Fruit fly (Drosophila melanogaster) whole organism, embryonic: Measurements from ENCODE around the gene Trl.

ENCODE experiments used
- BtbVII ChIP-seq: fragments of 200-800 bp; sonication (Bioruptor generic); optimal IDR thresholded peaks from 3 replicates; lab custom pipeline; 2017; ENCODE audit warnings: missing biosample characterization, mild to moderate bottlenecking, missing genetic modification characterization
- CG10366 ChIP-seq: fragments of 200-800 bp; sonication (Bioruptor generic); IDR thresholded peaks from 2 replicates; pipeline ENCODE4 v1.3.6; 2022; ENCODE audit warnings: missing biosample characterization, missing genetic modification characterization
- CG11695 ChIP-seq: fragments of 200-800 bp; sonication (Bioruptor generic); IDR thresholded peaks from 3 replicates; pipeline ENCODE4 v1.3.6; 2022; ENCODE audit warnings: missing biosample characterization, missing genetic modification characterization
- CG13424 ChIP-seq: fragments of 200-800 bp; sonication (Bioruptor generic); optimal IDR thresholded peaks from 2 replicates; lab custom pipeline; 2019; ENCODE audit warnings: missing biosample characterization, mild to moderate bottlenecking, missing genetic modification characterization, moderate library complexity
- CG13624 ChIP-seq: fragments of 200-800 bp; sonication (Bioruptor generic); optimal IDR thresholded peaks from 2 replicates; lab custom pipeline; 2016; ENCODE audit warnings: missing biosample characterization, missing genetic modification characterization
- CG15514 ChIP-seq: fragments of 200-800 bp; sonication (Bioruptor generic); optimal IDR thresholded peaks from 3 replicates; lab custom pipeline; 2017; ENCODE audit warnings: missing biosample characterization, missing genetic modification characterization, mild to moderate bottlenecking, moderate library complexity, missing genetic modification reagents
- CG16813 ChIP-seq: fragments of 200-800 bp; sonication (Bioruptor generic); IDR thresholded peaks from 3 replicates; pipeline ENCODE4 v1.3.6; 2022; ENCODE audit warnings: missing biosample characterization, missing genetic modification characterization; ENCODE audit not compliant: partially characterized antibody
- CG17186 ChIP-seq: fragments of 200-800 bp; sonication (Bioruptor generic); optimal IDR thresholded peaks from 3 replicates; lab custom pipeline; 2017; ENCODE audit warnings: missing biosample characterization, missing genetic modification reagents, missing genetic modification characterization
- CG18262 ChIP-seq: fragments of 200-800 bp; optimal IDR thresholded peaks from 3 replicates; lab custom pipeline; 2019; ENCODE audit warnings: missing biosample characterization, mild to moderate bottlenecking, missing genetic modification characterization, moderate library complexity
- CG1832 ChIP-seq: fragments of 200-800 bp; sonication (Bioruptor generic); optimal IDR thresholded peaks from 2 replicates; lab custom pipeline; 2017; ENCODE audit warnings: missing biosample characterization, mild to moderate bottlenecking, missing genetic modification characterization, inconsistent platforms
- CG3838 ChIP-seq: fragments of 200-800 bp; sonication (Bioruptor generic); optimal IDR thresholded peaks from 3 replicates; lab custom pipeline; 2016; ENCODE audit warnings: missing biosample characterization, missing genetic modification characterization
- CG4282 ChIP-seq: fragments of 200-800 bp; sonication (Bioruptor generic); optimal IDR thresholded peaks from 2 replicates; lab custom pipeline; 2016; ENCODE audit warnings: missing biosample characterization, missing genetic modification characterization
- CG4404 ChIP-seq: fragments of 200-800 bp; sonication (Bioruptor generic); IDR thresholded peaks from 2 replicates; pipeline ENCODE4 v1.3.6; 2022; ENCODE audit warnings: missing biosample characterization, missing genetic modification characterization
- CG4424 ChIP-seq: fragments of 200-800 bp; sonication (Bioruptor generic); optimal IDR thresholded peaks from 3 replicates; lab custom pipeline; 2016; ENCODE audit warnings: missing biosample characterization, missing genetic modification characterization
- CG4730 ChIP-seq: fragments of 200-800 bp; sonication (Bioruptor generic); IDR thresholded peaks from 2 replicates; pipeline ENCODE4 v1.3.6; 2022; ENCODE audit warnings: missing biosample characterization, missing genetic modification characterization
- CG5953 ChIP-seq: fragments of 200-800 bp; sonication (Bioruptor generic); IDR thresholded peaks from 2 replicates; pipeline ENCODE4 v1.3.6; 2022; ENCODE audit warnings: missing biosample characterization, missing genetic modification characterization
- CG8089 ChIP-seq: fragments of 200-800 bp; sonication (Bioruptor generic); optimal IDR thresholded peaks from 3 replicates; lab custom pipeline; 2016; ENCODE audit warnings: missing biosample characterization, missing genetic modification characterization
- CG8359 ChIP-seq: fragments of 200-800 bp; sonication (Bioruptor generic); optimal IDR thresholded peaks from 2 replicates; lab custom pipeline; 2017; ENCODE audit warnings: missing biosample characterization, mild to moderate bottlenecking, missing genetic modification characterization, borderline replicate concordance
- CoRest ChIP-seq: fragments of 200-800 bp; sonication (Bioruptor generic); optimal IDR thresholded peaks from 3 replicates; lab custom pipeline; 2018; ENCODE audit warnings: missing biosample characterization, mild to moderate bottlenecking, missing genetic modification characterization, moderate library complexity
- D ChIP-seq, 2 experiments: fragments of 200-800 bp in 1 of 2; fragments of >200 bp in 1 of 2; sonication (Bioruptor generic) in 1 of 2; optimal IDR thresholded peaks; 2 replicates in 1 of 2; 3 replicates in 1 of 2; lab custom pipeline; 2017; ENCODE audit warnings: mild to moderate bottlenecking in 1 of 2, missing biosample characterization in 1 of 2, missing genetic modification characterization in 1 of 2, missing genetic modification reagents in 1 of 2
- Deaf1 ChIP-seq: fragments of 200-800 bp; optimal IDR thresholded peaks from 3 replicates; lab custom pipeline; 2019; ENCODE audit warnings: missing biosample characterization, mild to moderate bottlenecking, missing genetic modification characterization, moderate library complexity
- Fer3 ChIP-seq: fragments of 200-800 bp; sonication (Bioruptor generic); optimal IDR thresholded peaks from 2 replicates; lab custom pipeline; 2018; ENCODE audit warnings: missing biosample characterization, mild to moderate bottlenecking, missing genetic modification characterization, moderate library complexity
- H15 ChIP-seq: fragments of 200-800 bp; sonication (Bioruptor generic); IDR thresholded peaks from 3 replicates; pipeline ENCODE4 v1.3.6; 2022; ENCODE audit warnings: missing biosample characterization, missing genetic modification characterization
- Hey ChIP-seq: fragments of 200-800 bp; sonication (Bioruptor generic); optimal IDR thresholded peaks from 3 replicates; lab custom pipeline; 2018; ENCODE audit warnings: missing biosample characterization, mild to moderate bottlenecking, missing genetic modification characterization
- Hr3 ChIP-seq: fragments of 200-800 bp; sonication (Bioruptor generic); optimal IDR thresholded peaks from 3 replicates; lab custom pipeline; 2016; ENCODE audit warnings: missing biosample characterization, missing genetic modification characterization
- Max ChIP-seq: fragments of 200-800 bp; sonication (Bioruptor generic); optimal IDR thresholded peaks from 2 replicates; lab custom pipeline; 2016; ENCODE audit warnings: missing biosample characterization, mild to moderate bottlenecking, missing genetic modification characterization
- Nf-YB ChIP-seq: fragments of 200-800 bp; sonication (Bioruptor generic); optimal IDR thresholded peaks from 3 replicates; lab custom pipeline; 2019; ENCODE audit warnings: missing biosample characterization, mild to moderate bottlenecking, missing genetic modification characterization, moderate library complexity
- NfI ChIP-seq: fragments of 200-800 bp; sonication (Bioruptor generic); optimal IDR thresholded peaks from 3 replicates; lab custom pipeline; 2018; ENCODE audit warnings: missing biosample characterization, mild to moderate bottlenecking, missing genetic modification characterization, moderate library complexity
- Sox100B ChIP-seq: fragments of 200-800 bp; sonication (Bioruptor generic); optimal IDR thresholded peaks from 3 replicates; lab custom pipeline; 2018; ENCODE audit warnings: missing biosample characterization, mild to moderate bottlenecking, missing genetic modification characterization
- Tbp ChIP-seq: fragments of >200 bp; optimal IDR thresholded peaks from 2 replicates; lab custom pipeline; 2018; ENCODE audit warnings: missing biosample characterization, missing genetic modification characterization
- Trl ChIP-seq, 3 experiments: fragments of >200 bp in 2 of 3; fragments of 200-800 bp in 1 of 3; sonication (Bioruptor generic) in 1 of 3; optimal IDR thresholded peaks; 2 replicates in 1 of 3; 3 replicates in 2 of 3; lab custom pipeline; 2016 to 2017; ENCODE audit warnings: missing biosample characterization in 1 of 3, missing genetic modification characterization in 1 of 3
- YL-1 ChIP-seq: fragments of 200-800 bp; sonication (Bioruptor generic); optimal IDR thresholded peaks from 3 replicates; lab custom pipeline; 2017; ENCODE audit warnings: missing biosample characterization, mild to moderate bottlenecking, missing genetic modification characterization
- ase ChIP-seq: fragments of 200-800 bp; sonication (Bioruptor generic); IDR thresholded peaks from 3 replicates; pipeline ENCODE4 v1.3.6; 2022; ENCODE audit warnings: missing biosample characterization, missing genetic modification characterization
- btn ChIP-seq: fragments of 200-800 bp; sonication (Bioruptor generic); optimal IDR thresholded peaks from 2 replicates; lab custom pipeline; 2016; ENCODE audit warnings: missing biosample characterization, missing genetic modification characterization
- chn ChIP-seq: fragments of 200-800 bp; sonication (Bioruptor generic); optimal IDR thresholded peaks from 2 replicates; lab custom pipeline; 2016; ENCODE audit warnings: missing biosample characterization, missing genetic modification characterization
- exex ChIP-seq: fragments of 200-800 bp; sonication (Bioruptor generic); optimal IDR thresholded peaks from 4 replicates; lab custom pipeline; 2018; ENCODE audit warnings: missing biosample characterization, mild to moderate bottlenecking, missing genetic modification characterization, moderate library complexity
- fd64A ChIP-seq: fragments of 200-800 bp; sonication (Bioruptor generic); optimal IDR thresholded peaks from 3 replicates; lab custom pipeline; 2018; ENCODE audit warnings: missing biosample characterization, mild to moderate bottlenecking, missing genetic modification characterization
- ham ChIP-seq: fragments of 200-800 bp; sonication (Bioruptor generic); IDR thresholded peaks from 2 replicates; pipeline ENCODE4 v1.3.6; 2022; ENCODE audit warnings: missing biosample characterization, missing genetic modification characterization
- mam ChIP-seq: fragments of 200-800 bp; sonication (Bioruptor generic); optimal IDR thresholded peaks from 3 replicates; lab custom pipeline; 2016; ENCODE audit warnings: missing biosample characterization, missing genetic modification characterization
- mirr ChIP-seq: fragments of 200-800 bp; sonication (Bioruptor generic); optimal IDR thresholded peaks from 3 replicates; lab custom pipeline; 2018; ENCODE audit warnings: missing biosample characterization, mild to moderate bottlenecking, missing genetic modification characterization
- pho ChIP-seq: fragments of 200-800 bp; sonication (Bioruptor generic); optimal IDR thresholded peaks from 2 replicates; lab custom pipeline; 2016; ENCODE audit warnings: missing biosample characterization, missing genetic modification characterization
- pros ChIP-seq: fragments of 200-800 bp; sonication (Bioruptor generic); optimal IDR thresholded peaks from 3 replicates; lab custom pipeline; 2019; ENCODE audit warnings: missing biosample characterization, mild to moderate bottlenecking, missing genetic modification characterization, moderate library complexity
- repo ChIP-seq: fragments of 200-800 bp; sonication (Bioruptor generic); optimal IDR thresholded peaks from 2 replicates; lab custom pipeline; 2016; ENCODE audit warnings: missing biosample characterization, missing genetic modification characterization
- sens ChIP-seq: fragments of 200-800 bp; sonication (Bioruptor generic); peaks from one replicate; lab custom pipeline; 2016; ENCODE audit warnings: missing biosample characterization, missing genetic modification characterization
- shn ChIP-seq: fragments of 200-800 bp; sonication (Bioruptor generic); optimal IDR thresholded peaks from 3 replicates; lab custom pipeline; 2016; ENCODE audit warnings: missing biosample characterization, missing genetic modification characterization
- sim ChIP-seq: fragments of 200-800 bp; sonication (Bioruptor generic); IDR thresholded peaks from 2 replicates; pipeline ENCODE4 v1.3.6; 2022; ENCODE audit warnings: missing biosample characterization, missing genetic modification characterization
- tgo ChIP-seq: fragments of 200-800 bp; sonication (Bioruptor generic); IDR thresholded peaks from 3 replicates; pipeline ENCODE4 v1.3.6; 2022; ENCODE audit warnings: missing biosample characterization, missing genetic modification characterization
- trem ChIP-seq: fragments of 200-800 bp; optimal IDR thresholded peaks from 3 replicates; lab custom pipeline; 2019; ENCODE audit warnings: missing biosample characterization, mild to moderate bottlenecking, missing genetic modification characterization, moderate library complexity
- unpg ChIP-seq: fragments of 200-800 bp; sonication (Bioruptor generic); optimal IDR thresholded peaks from 3 replicates; lab custom pipeline; 2018; ENCODE audit warnings: missing biosample characterization, mild to moderate bottlenecking, missing genetic modification characterization, moderate library complexity

The Trl gene

DNA sequence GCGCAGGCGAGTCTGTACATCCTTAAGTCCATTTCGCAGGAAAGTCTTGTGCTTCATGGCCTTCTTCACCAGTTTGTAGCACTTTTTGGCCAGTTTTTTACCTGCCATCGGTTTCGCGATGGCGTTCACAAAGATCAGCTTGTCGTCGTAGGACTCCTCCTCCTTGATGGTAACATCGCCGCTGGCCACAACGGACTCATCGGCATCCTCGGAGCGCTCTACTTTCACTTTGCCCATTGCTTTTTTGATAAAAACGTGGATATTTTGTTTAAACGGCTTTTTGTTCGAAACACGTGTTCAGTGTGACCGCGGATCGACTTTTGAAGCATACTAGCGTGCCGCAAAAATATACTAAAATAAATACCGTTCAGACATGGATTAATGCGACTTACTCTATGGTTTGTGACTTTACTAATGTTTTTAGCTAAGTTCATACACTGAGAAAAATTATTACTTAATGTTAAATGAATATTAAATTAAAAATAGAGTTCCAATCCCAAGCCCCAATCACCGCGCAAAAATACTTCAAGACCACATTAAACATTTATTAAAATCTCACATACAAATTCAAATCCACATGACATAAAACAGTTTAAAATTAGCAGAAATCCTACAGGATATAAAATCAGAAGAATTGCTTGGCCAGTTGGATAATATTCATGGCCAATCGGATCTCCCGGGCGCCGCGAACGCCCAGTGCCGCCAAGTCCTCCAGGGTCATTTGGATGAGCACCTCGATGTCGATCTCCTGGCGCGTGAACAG is 41.2 kb upstream of the Trl start, which contains the start of gene NHP2 (continued):
- TF ChIP-seq CG4424 (GFP tag; lab: Kevin White, UChicago) = peak; percentile 83
- TF ChIP-seq CG1832 (GFP tag; lab: Kevin White, UChicago) = no peak
- TF ChIP-seq Sox100B (GFP tag; lab: Kevin White, UChicago) = no peak
- TF ChIP-seq mam (GFP tag; lab: Kevin White, UChicago) = peak; percentile 65
- no peak for TF ChIP-seq ham (GFP tag; lab: Robert Waterston, UW)
- no peak for TF ChIP-seq btn
- peak; percentile 84 for TF ChIP-seq ase (GFP tag; lab: Robert Waterston, UW)
- TF ChIP-seq CG13424 (tag; lab: Kevin White, UChicago) = peak; percentile 80
- no peak for TF ChIP-seq pros (GFP tag; lab: Kevin White, UChicago)
- no peak for TF ChIP-seq CG4404 (GFP tag; lab: Robert Waterston, UW)
- peak; percentile 82 for TF ChIP-seq CG15514 (GFP tag; lab: Kevin White, UChicago)
- peak; percentile 89 for TF ChIP-seq sens (GFP tag; lab: Kevin White, UChicago)
- peak; percentile 85 for TF ChIP-seq Fer3 (tag; lab: Kevin White, UChicago)
- peak; percentile 64 for TF ChIP-seq CG3838 (GFP tag; lab: Kevin White, UChicago)
- peak; percentile 83 for TF ChIP-seq CoRest (tag; lab: Kevin White, UChicago)
- no peak for TF ChIP-seq Deaf1 (tag; lab: Kevin White, UChicago)
- peak; percentile 77 for TF ChIP-seq CG10366 (GFP tag; lab: Robert Waterston, UW)
- no peak for TF ChIP-seq fd64A
- TF ChIP-seq CG8089 (GFP tag; lab: Kevin White, UChicago) = peak; percentile 34
- peak; percentile 51 for TF ChIP-seq sim (GFP tag; lab: Robert Waterston, UW)
- no peak for TF ChIP-seq D (optimal IDR thresholded peaks at IDR 0.05; lab: Kevin White, UChicago)
- peak; percentile 57 for TF ChIP-seq D (GFP tag; optimal IDR thresholded peaks at IDR 0.05; lab: Kevin White, UChicago)
- no peak for TF ChIP-seq repo (GFP tag; lab: Kevin White, UChicago)
- TF ChIP-seq exex (tag; lab: Kevin White, UChicago) = no peak
- peak; percentile 49 for TF ChIP-seq CG4730 (GFP tag; lab: Robert Waterston, UW)
- TF ChIP-seq CG13624 = peak; percentile 49
- peak; percentile 97 for TF ChIP-seq Max (GFP tag; lab: Kevin White, UChicago)
- TF ChIP-seq trem (tag; lab: Kevin White, UChicago) = peak; percentile 88
- peak; percentile 70 for TF ChIP-seq BtbVII (GFP tag; lab: Kevin White, UChicago)
- TF ChIP-seq CG4282 (GFP tag; lab: Kevin White, UChicago) = no peak
- peak; percentile 82 for TF ChIP-seq CG5953 (GFP tag; lab: Robert Waterston, UW)
- peak; percentile 47 for TF ChIP-seq CG8359 (GFP tag; lab: Kevin White, UChicago)
- no peak for TF ChIP-seq Trl (optimal IDR thresholded peaks at IDR 0.05; lab: Kevin White, UChicago)
- peak; percentile 22 for TF ChIP-seq Trl (GFP tag; optimal IDR thresholded peaks at IDR 0.05; lab: Kevin White, UChicago)
- peak; percentile 40 for TF ChIP-seq shn
- TF ChIP-seq pho (GFP tag; lab: Kevin White, UChicago) = peak; percentile 71
- peak; percentile 79 for TF ChIP-seq tgo
- no peak for TF ChIP-seq Tbp (GFP tag; lab: Kevin White, UChicago)
- no peak for TF ChIP-seq CG16813
- TF ChIP-seq Hey (tag; lab: Kevin White, UChicago) = no peak
- TF ChIP-seq unpg (GFP tag; lab: Kevin White, UChicago) = peak; percentile 88
- TF ChIP-seq CG17186 (GFP tag; lab: Kevin White, UChicago) = peak; percentile 18
- peak; percentile 87 for TF ChIP-seq NfI (GFP tag; lab: Kevin White, UChicago)
- TF ChIP-seq Nf-YB (GFP tag; lab: Kevin White, UChicago) = peak; percentile 65
- peak; percentile 95 for TF ChIP-seq YL-1 (GFP tag; lab: Kevin White, UChicago)
- TF ChIP-seq CG18262 = peak; percentile 82
- TF ChIP-seq CG11695 = peak; percentile 83
- no peak for TF ChIP-seq mirr (GFP tag; lab: Kevin White, UChicago)
- no peak; the same call in 1 of the 3 replicates for TF ChIP-seq H15 (GFP tag; lab: Robert Waterston, UW)
- peak; percentile 82 for TF ChIP-seq Hr3 (GFP tag; lab: Kevin White, UChicago)
- TF ChIP-seq chn (GFP tag; lab: Kevin White, UChicago) = peak; percentile 73
